Fruit fly (Drosophila melanogaster) whole organism, embryonic: ENCODE results near the gene CRAT.

Experiments used
- CG10431 ChIP-seq: fragments of 200-800 bp; sonication (Bioruptor generic); optimal IDR thresholded peaks from 3 replicates; lab custom pipeline; 2018; ENCODE audit warnings: missing biosample characterization, mild to moderate bottlenecking, missing genetic modification characterization
- CG2889 ChIP-seq: fragments of 200-800 bp; sonication (Bioruptor generic); IDR thresholded peaks from 3 replicates; pipeline ENCODE4 v1.3.6; 2022; ENCODE audit warnings: missing biosample characterization, missing genetic modification characterization
- CG3163 ChIP-seq: fragments of 200-800 bp; sonication (Bioruptor generic); optimal IDR thresholded peaks from 3 replicates; lab custom pipeline; 2016; ENCODE audit warnings: missing biosample characterization, missing genetic modification characterization
- D19A ChIP-seq: fragments of 200-800 bp; optimal IDR thresholded peaks from 3 replicates; lab custom pipeline; 2019; ENCODE audit warnings: missing biosample characterization, mild to moderate bottlenecking, missing genetic modification characterization, moderate library complexity
- Drgx ChIP-seq: fragments of 200-800 bp; sonication (Bioruptor generic); IDR thresholded peaks from 2 replicates; pipeline ENCODE4 v1.3.6; 2022; ENCODE audit warnings: missing biosample characterization, missing genetic modification characterization
- az2 ChIP-seq: fragments of 200-800 bp; sonication (Bioruptor generic); optimal IDR thresholded peaks from 3 replicates; lab custom pipeline; 2016; ENCODE audit warnings: missing biosample characterization, missing genetic modification characterization
- ewg ChIP-seq: fragments of 200-800 bp; sonication (Bioruptor generic); optimal IDR thresholded peaks from 3 replicates; lab custom pipeline; 2017; ENCODE audit warnings: mild to moderate bottlenecking, missing biosample characterization, missing genetic modification reagents, missing genetic modification characterization
- sisA ChIP-seq: fragments of 200-800 bp; sonication (Bioruptor generic); IDR thresholded peaks from 2 replicates; pipeline ENCODE4 v1.3.6; 2022; ENCODE audit warnings: missing biosample characterization, missing genetic modification characterization

DNA sequence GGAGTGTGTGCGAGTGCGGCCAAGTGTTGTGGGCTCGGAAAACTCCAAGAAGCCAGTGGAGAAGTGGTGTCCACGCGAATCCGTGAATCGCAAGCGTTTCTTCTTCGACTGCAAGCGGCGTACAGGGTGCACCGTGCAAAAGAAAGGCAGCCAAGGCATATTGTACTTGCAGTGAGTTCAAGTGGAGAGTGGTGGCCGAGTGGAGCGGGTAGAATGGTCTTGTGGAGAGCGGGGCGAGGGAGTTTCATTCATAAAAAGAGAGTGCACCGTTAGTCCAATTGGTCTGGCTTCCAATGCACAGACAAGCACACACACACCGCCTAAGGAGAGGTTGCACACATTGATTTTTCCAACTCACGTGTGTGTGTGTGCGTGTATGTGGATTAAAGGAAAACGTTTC is 24.7 kb downstream of the CRAT start:
- TF ChIP-seq ewg (no peak), CG2889 (GFP tag; lab: Robert Waterston, UW) (no peak), sisA (GFP tag; lab: Robert Waterston, UW) (no peak), Drgx (GFP tag; lab: Robert Waterston, UW) (peak; percentile 23; the same call in 1 of the 2 replicates), az2 (no peak), CG10431 (GFP tag; lab: Kevin White, UChicago) (no peak), CG3163 (GFP tag; lab: Kevin White, UChicago) (no peak), D19A (no peak)
